Fruit fly (Drosophila melanogaster): ENCODE data around the gene Rpn7.

DNA sequence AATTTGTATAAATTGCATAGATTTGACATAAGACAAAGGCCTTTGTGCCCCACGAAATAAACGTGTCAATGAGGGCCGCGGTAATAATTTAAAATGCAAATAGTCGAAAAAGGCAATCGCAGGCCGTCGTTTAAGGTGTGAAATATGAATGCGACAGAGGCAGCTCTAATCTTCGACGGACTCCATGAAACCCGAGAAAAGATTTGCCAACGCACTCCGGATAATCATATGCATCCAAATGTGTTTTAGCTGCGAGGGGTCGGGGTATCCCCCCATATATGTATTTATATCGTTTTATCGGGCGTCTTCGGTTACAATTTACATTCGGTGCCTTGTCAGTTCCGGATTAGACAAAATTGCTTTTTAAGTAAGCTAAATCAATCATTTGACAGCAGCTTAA lies 23.6 kb downstream of the Rpn7 start:
- TF ChIP-seq Dfd (GFP tag; optimal IDR thresholded peaks at IDR 0.05) (no peak), rgr (GFP tag; optimal IDR thresholded peaks at IDR 0.05) (no peak), Hr78 (GFP tag; optimal IDR thresholded peaks at IDR 0.05) (no peak), N (GFP tag; optimal IDR thresholded peaks at IDR 0.05) (no peak), pan (optimal IDR thresholded peaks at IDR 0.05) (no peak)

All from whole organism, wandering third instar larva.